Worm (Caenorhabditis elegans): ENCODE measurements around the gene ceh-62.

DNA sequence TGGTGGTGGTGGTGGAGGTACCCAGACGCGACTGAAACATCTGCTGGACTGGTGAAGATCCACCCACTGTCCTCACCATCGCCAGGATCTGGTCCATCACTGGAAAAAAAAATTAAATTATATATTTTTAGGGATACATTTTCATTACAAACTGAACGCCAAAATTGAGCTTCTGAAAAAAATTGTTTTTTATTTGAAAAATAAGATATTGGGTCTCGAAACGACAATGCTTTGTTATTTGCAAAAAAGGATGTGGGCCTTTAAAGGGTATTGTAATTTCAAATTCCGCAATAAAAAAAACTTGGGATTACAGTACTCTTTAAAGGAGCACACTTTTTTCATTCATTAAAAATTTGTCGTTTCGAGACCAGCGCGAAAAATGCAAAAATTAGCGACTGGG lies 44.4 kb downstream of the ceh-62 start, which contains the start of gene M106.2:
- TF ChIP-seq pqm-1 (tag; optimal IDR thresholded peaks at IDR 0.05) (no peak), lsy-2 (tag; optimal IDR thresholded peaks at IDR 0.05) (no peak), dsc-1 (tag; optimal IDR thresholded peaks at IDR 0.05) (no peak), lin-13 (GFP tag; optimal IDR thresholded peaks at IDR 0.05) (no peak), ztf-11 (tag; optimal IDR thresholded peaks at IDR 0.05) (no peak), ztf-4 (tag; optimal IDR thresholded peaks at IDR 0.05) (no peak), zag-1 (tag; optimal IDR thresholded peaks at IDR 0.05) (no peak), fos-1 (tag; optimal IDR thresholded peaks at IDR 0.05) (no peak), nhr-237 (tag; optimal IDR thresholded peaks at IDR 0.05) (no peak), ceh-88 (GFP tag; IDR thresholded peaks at IDR 0.05) (no peak), jun-1 (tag; optimal IDR thresholded peaks at IDR 0.05) (no peak), nhr-77 (tag; optimal IDR thresholded peaks at IDR 0.05) (no peak)
